Fruit fly (Drosophila melanogaster): Measurements from ENCODE around the gene Qtzl.

The Qtzl gene

dm6 chr2L:11989729-11990128, 5.8 kb upstream of the Qtzl start, which contains the start of the genes zuc and dgt2 (continued):
- TF ChIP-seq Aef1 (GFP tag; IDR thresholded peaks at IDR 0.05) (no peak), Fer2 (tag; optimal IDR thresholded peaks at IDR 0.05) (no peak), CG6654 (GFP tag; optimal IDR thresholded peaks at IDR 0.05) (no peak), ara (GFP tag; IDR thresholded peaks at IDR 0.05) (no peak), bbx (GFP tag; IDR thresholded peaks at IDR 0.05; ENCODE audit: partially characterized antibody) (peak; percentile 44; the same call in 1 of the 2 replicates), Opbp (GFP tag; IDR thresholded peaks at IDR 0.05; ENCODE audit: partially characterized antibody) (no peak), ssp (GFP tag; IDR thresholded peaks at IDR 0.05) (no peak), NK7.1 (GFP tag; optimal IDR thresholded peaks at IDR 0.05) (no peak), CG3995 (GFP tag; optimal IDR thresholded peaks at IDR 0.05) (peak; percentile 10), Sox102F (GFP tag; optimal IDR thresholded peaks at IDR 0.05) (no peak), exex (tag; optimal IDR thresholded peaks at IDR 0.05) (no peak), CG9727 (GFP tag; optimal IDR thresholded peaks at IDR 0.05) (no peak), br (optimal IDR thresholded peaks at IDR 0.05) (no peak), ranshi (GFP tag; IDR thresholded peaks at IDR 0.05) (peak; percentile 91), unpg (GFP tag; optimal IDR thresholded peaks at IDR 0.05) (no peak), slp2 (GFP tag; optimal IDR thresholded peaks at IDR 0.05) (no peak), onecut (GFP tag; IDR thresholded peaks at IDR 0.05) (no peak), mirr (GFP tag; optimal IDR thresholded peaks at IDR 0.05) (no peak), Hey (tag; optimal IDR thresholded peaks at IDR 0.05) (no peak), Xbp1 (GFP tag; optimal IDR thresholded peaks at IDR 0.05) (no peak), sens-2 (GFP tag; IDR thresholded peaks at IDR 0.05) (no peak), vvl (GFP tag; IDR thresholded peaks at IDR 0.05) (peak; percentile 22; the same call in 1 of the 2 replicates), Neu2 (GFP tag; optimal IDR thresholded peaks at IDR 0.05; ENCODE audit: borderline replicate concordance) (no peak), Chrac-16 (GFP tag; optimal IDR thresholded peaks at IDR 0.05) (no peak), CG2116 (GFP tag; optimal IDR thresholded peaks at IDR 0.05) (peak; percentile 21), Elba2 (GFP tag; optimal IDR thresholded peaks at IDR 0.05) (no peak), CG33557 (GFP tag; optimal IDR thresholded peaks at IDR 0.05) (no peak), gt (GFP tag; IDR thresholded peaks at IDR 0.05) (no peak), CG13287 (GFP tag; IDR thresholded peaks at IDR 0.05; ENCODE audit: partially characterized antibody) (peak; percentile 58), ase (GFP tag; IDR thresholded peaks at IDR 0.05) (no peak), repo (GFP tag; optimal IDR thresholded peaks at IDR 0.05) (no peak), CG4424 (GFP tag; optimal IDR thresholded peaks at IDR 0.05) (no peak), gro (GFP tag; optimal IDR thresholded peaks at IDR 0.05) (no peak), CG8290 (GFP tag; optimal IDR thresholded peaks at IDR 0.05) (no peak), CG8290 (tag; optimal IDR thresholded peaks at IDR 0.05) (no peak), CG13775 (GFP tag; optimal IDR thresholded peaks at IDR 0.05) (no peak), gcm (GFP tag; optimal IDR thresholded peaks at IDR 0.05) (no peak), ftz-f1 (GFP tag; optimal IDR thresholded peaks at IDR 0.05) (no peak), CG17568 (GFP tag; optimal IDR thresholded peaks at IDR 0.05) (no peak), CG9797 (GFP tag; optimal IDR thresholded peaks at IDR 0.05) (peak; percentile 71), gfzf (GFP tag; optimal IDR thresholded peaks at IDR 0.05) (peak; percentile 67), zen (tag; optimal IDR thresholded peaks at IDR 0.05) (peak; percentile 7), fd64A (GFP tag; optimal IDR thresholded peaks at IDR 0.05) (no peak), CG17186 (GFP tag; optimal IDR thresholded peaks at IDR 0.05) (peak; percentile 5), Meics (GFP tag; optimal IDR thresholded peaks at IDR 0.05) (no peak), Gug (GFP tag; IDR thresholded peaks at IDR 0.05) (no peak), org-1 (GFP tag; optimal IDR thresholded peaks at IDR 0.05) (no peak), Dll (GFP tag; IDR thresholded peaks at IDR 0.05; ENCODE audit: partially characterized antibody) (0 out of 4 replicates have a peak, but pooled peaks have one; percentile 29), CG4854 (GFP tag; optimal IDR thresholded peaks at IDR 0.05) (no peak), MESR4 (GFP tag; optimal IDR thresholded peaks at IDR 0.05) (peak; percentile 53), Six4 (GFP tag; optimal IDR thresholded peaks at IDR 0.05) (no peak), CG34422 (GFP tag; IDR thresholded peaks at IDR 0.05) (no peak)

All from whole organism, embryonic.